Fruit fly (Drosophila melanogaster): ENCODE results near the gene mura.

mura gene

DNA sequence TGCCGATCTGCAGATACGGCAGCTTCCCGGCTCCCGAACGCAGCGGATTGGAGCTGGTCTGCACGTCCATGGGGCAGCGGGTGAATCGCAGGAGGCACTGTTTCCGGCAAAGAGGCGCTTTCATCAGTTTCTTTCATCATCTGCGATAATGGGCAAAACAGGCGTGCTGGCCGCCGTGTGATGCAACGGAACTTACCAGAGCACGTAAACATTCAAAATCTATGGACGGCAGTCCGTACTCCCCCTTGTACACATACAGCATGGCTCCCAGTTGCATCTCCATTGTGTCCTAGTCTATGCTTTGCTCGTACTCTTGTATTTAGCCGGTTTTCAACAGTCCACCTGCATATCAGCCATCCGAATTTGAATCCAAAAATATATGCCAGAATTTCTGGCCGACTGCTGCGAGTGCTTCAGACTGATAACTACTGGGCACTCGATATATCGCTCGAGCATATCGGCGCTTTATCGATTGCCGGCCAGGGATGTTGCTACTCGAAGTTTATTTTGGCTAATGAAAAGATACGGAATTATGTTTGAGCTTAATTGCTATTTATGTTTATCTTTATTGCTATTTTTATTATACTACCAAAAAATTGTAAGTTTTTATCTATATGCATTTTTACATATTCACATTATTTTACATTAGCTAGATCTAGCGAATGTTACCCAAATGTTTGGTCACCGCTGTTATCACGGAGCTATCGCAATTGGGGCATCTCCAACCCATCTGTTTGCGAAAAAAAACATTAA, 11.8 kb upstream of the mura start, which contains the start of the genes CG9393 and Vps45 (continued):
- peak; percentile 90 for TF ChIP-seq Opbp (GFP tag; IDR thresholded peaks at IDR 0.05; ENCODE audit: partially characterized antibody)
- peak; percentile 37 for TF ChIP-seq emc (GFP tag; optimal IDR thresholded peaks at IDR 0.05)
- peak; percentile 78 for TF ChIP-seq trem (tag; optimal IDR thresholded peaks at IDR 0.05)
- peak; percentile 67 for TF ChIP-seq CG2712 (tag; optimal IDR thresholded peaks at IDR 0.05)
- TF ChIP-seq maf-S (GFP tag; optimal IDR thresholded peaks at IDR 0.05): peak; percentile 59
- no peak for TF ChIP-seq jing (GFP tag; optimal IDR thresholded peaks at IDR 0.05)
- peak; percentile 57 for TF ChIP-seq CG7786 (GFP tag; optimal IDR thresholded peaks at IDR 0.05)
- TF ChIP-seq seq (GFP tag; IDR thresholded peaks at IDR 0.05): no peak
- peak; percentile 54 for TF ChIP-seq CHES-1-like (GFP tag; optimal IDR thresholded peaks at IDR 0.05)
- peak; percentile 97 for TF ChIP-seq Ets65A (GFP tag)
- peak; percentile 44 for TF ChIP-seq HmgD (GFP tag; optimal IDR thresholded peaks at IDR 0.05)
- TF ChIP-seq CG2129 (GFP tag; IDR thresholded peaks at IDR 0.05; ENCODE audit: partially characterized antibody): peak; percentile 75
- no peak for TF ChIP-seq CG10431 (GFP tag; optimal IDR thresholded peaks at IDR 0.05)
- TF ChIP-seq CG1832 (GFP tag; optimal IDR thresholded peaks at IDR 0.05): no peak
- TF ChIP-seq CG6654 (GFP tag; optimal IDR thresholded peaks at IDR 0.05): no peak
- peak; percentile 91 for TF ChIP-seq CG14860 (GFP tag; IDR thresholded peaks at IDR 0.05; ENCODE audit: partially characterized antibody)
- peak; percentile 57 for TF ChIP-seq da (GFP tag; optimal IDR thresholded peaks at IDR 0.05)
- peak; percentile 52 for TF ChIP-seq CG18476 (GFP tag; optimal IDR thresholded peaks at IDR 0.05)
- peak; percentile 90 for TF ChIP-seq Sry-δ (GFP tag; optimal IDR thresholded peaks at IDR 0.05)
- peak; percentile 71 for TF ChIP-seq Xbp1 (GFP tag; optimal IDR thresholded peaks at IDR 0.05)
- TF ChIP-seq MTF-1 (GFP tag; optimal IDR thresholded peaks at IDR 0.05; ENCODE audit: borderline replicate concordance): no peak
- peak; percentile 89; the same call in 3 of the 4 replicates for TF ChIP-seq chinmo (GFP tag; IDR thresholded peaks at IDR 0.05; ENCODE audit: partially characterized antibody)
- TF ChIP-seq ttk (GFP tag; IDR thresholded peaks at IDR 0.05): 0 out of 2 replicates have a peak, but pooled peaks have one; percentile 7
- no peak for TF ChIP-seq Oaz (GFP tag; IDR thresholded peaks at IDR 0.05)
- peak; percentile 50 for TF ChIP-seq pnt (GFP tag; optimal IDR thresholded peaks at IDR 0.05)
- peak; percentile 49; the same call in 1 of the 2 replicates for TF ChIP-seq CG8765 (GFP tag; IDR thresholded peaks at IDR 0.05)
- peak; percentile 94 for TF ChIP-seq Bgb (GFP tag; IDR thresholded peaks at IDR 0.05; ENCODE audit: partially characterized antibody)
- TF ChIP-seq CG16863 (GFP tag; optimal IDR thresholded peaks at IDR 0.05): peak; percentile 57
- 0 out of 3 replicates have a peak, but pooled peaks have one; percentile 14 for TF ChIP-seq B-H1 (GFP tag; IDR thresholded peaks at IDR 0.05)
- no peak for TF ChIP-seq BtbVII (GFP tag; optimal IDR thresholded peaks at IDR 0.05)
- no peak; the same call in 1 of the 2 replicates for TF ChIP-seq Atf6 (GFP tag; IDR thresholded peaks at IDR 0.05)
- peak in 1 of 2 experiments; percentile 44 for TF ChIP-seq insv (GFP tag; optimal IDR thresholded peaks at IDR 0.05)
- peak; percentile 35 for TF ChIP-seq CG3163 (GFP tag; optimal IDR thresholded peaks at IDR 0.05)
- peak; percentile 63 for TF ChIP-seq Chrac-16 (GFP tag; optimal IDR thresholded peaks at IDR 0.05)
- TF ChIP-seq nom (GFP tag; optimal IDR thresholded peaks at IDR 0.05): no peak
- TF ChIP-seq croc (GFP tag; conservative IDR thresholded peaks at IDR 0.05): 0 out of 3 replicates have a peak, but pooled peaks have one; percentile 23
- TF ChIP-seq CG10543 (GFP tag; optimal IDR thresholded peaks at IDR 0.05): peak; percentile 51
- TF ChIP-seq D19A (tag; optimal IDR thresholded peaks at IDR 0.05): no peak
- TF ChIP-seq TFAM (GFP tag; optimal IDR thresholded peaks at IDR 0.05): no peak
- TF ChIP-seq CG10147 (GFP tag; optimal IDR thresholded peaks at IDR 0.05): no peak
- TF ChIP-seq CG11456 (GFP tag; IDR thresholded peaks at IDR 0.05): no peak
- TF ChIP-seq hb (GFP tag; IDR thresholded peaks at IDR 0.05; ENCODE audit: partially characterized antibody): peak; percentile 93
- peak; percentile 43 for TF ChIP-seq caup (GFP tag; optimal IDR thresholded peaks at IDR 0.05; ENCODE audit: severe bottlenecking)
- peak; percentile 77 for TF ChIP-seq CG30403 (GFP tag; optimal IDR thresholded peaks at IDR 0.05)
- TF ChIP-seq Elba2 (GFP tag; optimal IDR thresholded peaks at IDR 0.05): peak; percentile 13
- TF ChIP-seq CG2678 (tag; optimal IDR thresholded peaks at IDR 0.05): no peak
- TF ChIP-seq NFAT (GFP tag; IDR thresholded peaks at IDR 0.05): peak; percentile 35; the same call in 1 of the 2 replicates
- TF ChIP-seq CG1529 (GFP tag; optimal IDR thresholded peaks at IDR 0.05): no peak
